Fruit fly (Drosophila melanogaster): ENCODE data around the gene CG43089.
A peak's percentile ranks its signal among the peaks of the same experiment; 100 is the strongest.

Gene CG43089

dm6 chr3L:3695379-3695778, 18.4 kb upstream of the CG43089 start (continued):
- TF ChIP-seq fd85E (GFP tag; optimal IDR thresholded peaks at IDR 0.05) (no peak), OdsH (GFP tag; optimal IDR thresholded peaks at IDR 0.05) (peak; percentile 4), esn (GFP tag; optimal IDR thresholded peaks at IDR 0.05) (peak; percentile 54), CG8632 (GFP tag; optimal IDR thresholded peaks at IDR 0.05) (peak; percentile 24), achi (GFP tag; optimal IDR thresholded peaks at IDR 0.05) (peak; percentile 22), cyc (GFP tag; optimal IDR thresholded peaks at IDR 0.05) (peak; percentile 35), spab (GFP tag; optimal IDR thresholded peaks at IDR 0.05) (peak; percentile 45), Eip78C (GFP tag) (peak; percentile 58), lz (GFP tag; optimal IDR thresholded peaks at IDR 0.05) (peak; percentile 22)

DNA sequence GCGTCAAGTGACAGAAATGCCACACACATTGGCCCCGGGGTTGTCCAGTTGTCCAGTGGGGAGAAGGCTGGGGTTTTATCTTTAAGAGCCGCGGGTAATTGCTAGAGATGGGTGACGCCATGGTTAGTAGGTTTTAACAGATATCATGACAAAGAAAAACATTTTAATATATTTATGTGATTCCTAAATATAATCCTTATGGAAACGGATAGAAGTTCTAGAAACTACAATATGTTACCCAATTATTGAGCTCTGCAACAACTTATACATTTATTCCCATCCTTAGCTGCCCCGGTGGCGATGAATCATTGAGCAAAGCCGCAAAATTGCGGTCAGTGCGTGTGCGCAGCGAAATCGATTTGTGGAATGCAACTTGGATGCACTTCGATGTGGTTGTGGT, 11.8 kb upstream of the CG43089 start:
- peak; percentile 63 for TF ChIP-seq CG15336 (GFP tag; IDR thresholded peaks at IDR 0.05)
- TF ChIP-seq Hr4 (GFP tag; optimal IDR thresholded peaks at IDR 0.05) = peak; percentile 24
- TF ChIP-seq CG8119 (GFP tag; IDR thresholded peaks at IDR 0.05) = peak; percentile 46; the same call in 1 of the 3 replicates
- no peak for TF ChIP-seq CG11902 (GFP tag; optimal IDR thresholded peaks at IDR 0.05)
- TF ChIP-seq CG10631 (GFP tag; optimal IDR thresholded peaks at IDR 0.05) = no peak
- peak; percentile 52; the same call in 1 of the 3 replicates for TF ChIP-seq eg (GFP tag; IDR thresholded peaks at IDR 0.05)
- TF ChIP-seq CG32006 (GFP tag; optimal IDR thresholded peaks at IDR 0.05) = peak; percentile 40

- TF ChIP-seq Eip78C (GFP tag) (peak; percentile 28), eg (GFP tag; IDR thresholded peaks at IDR 0.05) (peak; percentile 40; the same call in 1 of the 3 replicates), CG8119 (GFP tag; IDR thresholded peaks at IDR 0.05) (no peak), Blimp-1 (GFP tag; optimal IDR thresholded peaks at IDR 0.05) (no peak), CG4318 (GFP tag; optimal IDR thresholded peaks at IDR 0.05) (no peak)
These were observed 11.3 kb upstream of the CG43089 start for dm6 chr3L:3702489-3702888.

DNA sequence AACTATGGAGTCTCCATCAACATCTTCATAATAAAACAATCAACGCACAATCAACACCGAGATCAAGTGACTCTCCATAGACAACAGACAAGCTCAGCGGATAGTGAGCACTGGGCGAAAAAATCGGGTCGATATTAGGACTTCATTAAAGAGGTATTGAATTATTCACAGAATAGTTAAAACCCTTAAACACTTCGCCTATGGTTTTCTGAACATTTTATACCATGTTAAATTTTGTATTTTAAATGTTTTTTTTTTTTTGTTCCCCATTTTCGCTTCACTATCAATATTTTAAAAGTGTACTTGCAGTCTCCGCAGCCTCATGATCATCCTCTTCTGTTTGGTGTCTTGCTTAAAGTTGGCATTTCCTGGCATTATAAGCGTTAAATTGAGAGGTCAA, 7.9 kb upstream of the CG43089 start:
- TF ChIP-seq CG11902 (GFP tag; optimal IDR thresholded peaks at IDR 0.05) (no peak), Hr4 (GFP tag; optimal IDR thresholded peaks at IDR 0.05) (peak; percentile 41), Smox (GFP tag; optimal IDR thresholded peaks at IDR 0.05) (no peak), Eip93F (GFP tag; optimal IDR thresholded peaks at IDR 0.05) (no peak), CG31627 (GFP tag; optimal IDR thresholded peaks at IDR 0.05) (no peak), achi (GFP tag; optimal IDR thresholded peaks at IDR 0.05) (peak; percentile 30), esn (GFP tag; optimal IDR thresholded peaks at IDR 0.05) (no peak), CG8319 (GFP tag; optimal IDR thresholded peaks at IDR 0.05) (no peak), CG32006 (GFP tag; optimal IDR thresholded peaks at IDR 0.05) (peak; percentile 52), CG9139 (GFP tag; optimal IDR thresholded peaks at IDR 0.05) (no peak), Gug (GFP tag; IDR thresholded peaks at IDR 0.05) (no peak), lz (GFP tag; optimal IDR thresholded peaks at IDR 0.05) (no peak), CG34406 (GFP tag; optimal IDR thresholded peaks at IDR 0.05) (no peak), CG15336 (GFP tag; IDR thresholded peaks at IDR 0.05) (peak; percentile 40), fd85E (GFP tag; optimal IDR thresholded peaks at IDR 0.05) (no peak), salr (GFP tag; optimal IDR thresholded peaks at IDR 0.05) (no peak), dac (GFP tag; optimal IDR thresholded peaks at IDR 0.05) (no peak), Eip78C (GFP tag) (peak; percentile 82), CG6808 (GFP tag; optimal IDR thresholded peaks at IDR 0.05) (no peak), CG1621 (tag; optimal IDR thresholded peaks at IDR 0.05) (no peak), Ets21C (GFP tag; optimal IDR thresholded peaks at IDR 0.05) (no peak), fd59A (GFP tag; optimal IDR thresholded peaks at IDR 0.05) (no peak), OdsH (GFP tag; optimal IDR thresholded peaks at IDR 0.05) (no peak), CG7368 (GFP tag; optimal IDR thresholded peaks at IDR 0.05) (no peak), CG6854 (GFP tag; optimal IDR thresholded peaks at IDR 0.05) (no peak), net (GFP tag; optimal IDR thresholded peaks at IDR 0.05) (peak; percentile 2), CG3919 (GFP tag; optimal IDR thresholded peaks at IDR 0.05) (no peak), acj6 (GFP tag; optimal IDR thresholded peaks at IDR 0.05) (peak; percentile 7), Hr38 (GFP tag; optimal IDR thresholded peaks at IDR 0.05) (no peak), Met (GFP tag; optimal IDR thresholded peaks at IDR 0.05) (no peak), Sox15 (GFP tag; optimal IDR thresholded peaks at IDR 0.05) (no peak), pdm3 (GFP tag; optimal IDR thresholded peaks at IDR 0.05) (peak; percentile 31), dsx (GFP tag; optimal IDR thresholded peaks at IDR 0.05; ENCODE audit: poor library complexity, severe bottlenecking) (no peak), CG8119 (GFP tag; IDR thresholded peaks at IDR 0.05) (peak; percentile 48; the same call in 2 of the 3 replicates), CG6163 (GFP tag; IDR thresholded peaks at IDR 0.05) (0 out of 3 replicates have a peak, but pooled peaks have one; percentile 49), Ets96B (tag; optimal IDR thresholded peaks at IDR 0.05) (no peak), topi (GFP tag; optimal IDR thresholded peaks at IDR 0.05) (no peak), Lpt (GFP tag; optimal IDR thresholded peaks at IDR 0.05) (no peak)
